Fruit fly (Drosophila melanogaster): ENCODE results near the gene nej.

Gene nej

dm6 chrX:9652006-9652405 lies 34.9 kb downstream of the nej start (continued):
- TF ChIP-seq eg (GFP tag; IDR thresholded peaks at IDR 0.05) = peak; percentile 54; the same call in 1 of the 3 replicates
- TF ChIP-seq CG11762 (GFP tag; optimal IDR thresholded peaks at IDR 0.05; ENCODE audit: insufficient read depth) = no peak
- TF ChIP-seq Smox (GFP tag; optimal IDR thresholded peaks at IDR 0.05) = peak; percentile 18
- no peak for TF ChIP-seq Hr38 (GFP tag; optimal IDR thresholded peaks at IDR 0.05)
- TF ChIP-seq CG32006 (GFP tag; optimal IDR thresholded peaks at IDR 0.05) = peak; percentile 58
- TF ChIP-seq Eip78C (GFP tag) = peak; percentile 71
- peak; percentile 11 for TF ChIP-seq CG11902 (GFP tag; optimal IDR thresholded peaks at IDR 0.05)
- TF ChIP-seq Blimp-1 (GFP tag; optimal IDR thresholded peaks at IDR 0.05) = no peak
- TF ChIP-seq vri (GFP tag; optimal IDR thresholded peaks at IDR 0.05) = no peak
- no peak for TF ChIP-seq fd85E (GFP tag; optimal IDR thresholded peaks at IDR 0.05)
- peak; percentile 27 for TF ChIP-seq CG31627 (GFP tag; optimal IDR thresholded peaks at IDR 0.05)
- TF ChIP-seq Lpt (GFP tag; optimal IDR thresholded peaks at IDR 0.05) = no peak
- TF ChIP-seq CG10631 (GFP tag; optimal IDR thresholded peaks at IDR 0.05) = no peak
- TF ChIP-seq Hr4 (GFP tag; optimal IDR thresholded peaks at IDR 0.05) = peak; percentile 24
- TF ChIP-seq CG6808 (GFP tag; optimal IDR thresholded peaks at IDR 0.05) = peak; percentile 52
- peak; percentile 3 for TF ChIP-seq CG8632 (GFP tag; optimal IDR thresholded peaks at IDR 0.05)
- TF ChIP-seq achi (GFP tag; optimal IDR thresholded peaks at IDR 0.05) = peak; percentile 23
- peak; percentile 76 for TF ChIP-seq svp (GFP tag)
- TF ChIP-seq topi (GFP tag; optimal IDR thresholded peaks at IDR 0.05) = peak; percentile 1
- peak; percentile 29 for TF ChIP-seq CG6276 (GFP tag; optimal IDR thresholded peaks at IDR 0.05)
- no peak for TF ChIP-seq CG8319 (GFP tag; optimal IDR thresholded peaks at IDR 0.05)
- peak; percentile 49 for TF ChIP-seq CG3919 (GFP tag; optimal IDR thresholded peaks at IDR 0.05)
- TF ChIP-seq CG6854 (GFP tag; optimal IDR thresholded peaks at IDR 0.05) = no peak
- TF ChIP-seq spab (GFP tag; optimal IDR thresholded peaks at IDR 0.05) = peak; percentile 4
- TF ChIP-seq CG6163 (GFP tag; IDR thresholded peaks at IDR 0.05) = peak; percentile 68
- TF ChIP-seq CG15336 (GFP tag; IDR thresholded peaks at IDR 0.05) = peak; percentile 18; the same call in 1 of the 2 replicates
- TF ChIP-seq fd59A (GFP tag; optimal IDR thresholded peaks at IDR 0.05) = peak; percentile 40
- TF ChIP-seq Eip93F (GFP tag; optimal IDR thresholded peaks at IDR 0.05) = no peak
- no peak for TF ChIP-seq fkh (GFP tag; optimal IDR thresholded peaks at IDR 0.05)
- peak; percentile 10 for TF ChIP-seq cyc (GFP tag; optimal IDR thresholded peaks at IDR 0.05)
- TF ChIP-seq CG11294 (GFP tag; IDR thresholded peaks at IDR 0.05) = no peak
- TF ChIP-seq CG6792 (GFP tag; optimal IDR thresholded peaks at IDR 0.05) = peak; percentile 21
- peak; percentile 2 for TF ChIP-seq lz (GFP tag; optimal IDR thresholded peaks at IDR 0.05)
- no peak for TF ChIP-seq Sox14 (GFP tag; optimal IDR thresholded peaks at IDR 0.05)
- peak; percentile 33 for TF ChIP-seq Ets96B (tag; optimal IDR thresholded peaks at IDR 0.05)
- TF ChIP-seq Gug (GFP tag; IDR thresholded peaks at IDR 0.05) = no peak

dm6 chrX:9650757-9651594 lies 35.9 kb downstream of the nej start:
- peak; percentile 97 for TF ChIP-seq CG9139 (GFP tag; optimal IDR thresholded peaks at IDR 0.05)
- TF ChIP-seq Smox (GFP tag; optimal IDR thresholded peaks at IDR 0.05) = peak; percentile 96
- peak; percentile 98 for TF ChIP-seq CG1621 (tag; optimal IDR thresholded peaks at IDR 0.05)
- peak; percentile 96 for TF ChIP-seq vri (GFP tag; optimal IDR thresholded peaks at IDR 0.05)
- TF ChIP-seq pdm3 (GFP tag; optimal IDR thresholded peaks at IDR 0.05) = peak; percentile 98
- TF ChIP-seq CG6163 (GFP tag; IDR thresholded peaks at IDR 0.05) = peak; percentile 99
- peak; percentile 98 for TF ChIP-seq achi (GFP tag; optimal IDR thresholded peaks at IDR 0.05)
- TF ChIP-seq Ets21C (GFP tag; optimal IDR thresholded peaks at IDR 0.05) = peak; percentile 95
- peak; percentile 94 for TF ChIP-seq Eip93F (GFP tag; optimal IDR thresholded peaks at IDR 0.05)
- peak; percentile 98 for TF ChIP-seq spab (GFP tag; optimal IDR thresholded peaks at IDR 0.05)
- peak; percentile 99 for TF ChIP-seq CG3919 (GFP tag; optimal IDR thresholded peaks at IDR 0.05)
- peak; percentile 99 for TF ChIP-seq topi (GFP tag; optimal IDR thresholded peaks at IDR 0.05)
- peak; percentile 97 for TF ChIP-seq CG4318 (GFP tag; optimal IDR thresholded peaks at IDR 0.05)
- peak; percentile 94 to 97 for TF ChIP-seq salr (GFP tag; optimal IDR thresholded peaks at IDR 0.05)
- TF ChIP-seq Hr4 (GFP tag; optimal IDR thresholded peaks at IDR 0.05) = peak; percentile 95
- peak; percentile 98 for TF ChIP-seq Met (GFP tag; optimal IDR thresholded peaks at IDR 0.05)
- peak; percentile 96 for TF ChIP-seq CG6854 (GFP tag; optimal IDR thresholded peaks at IDR 0.05)
- TF ChIP-seq esn (GFP tag; optimal IDR thresholded peaks at IDR 0.05) = peak; percentile 97
- peak; percentile 96 for TF ChIP-seq dac (GFP tag; optimal IDR thresholded peaks at IDR 0.05)
- TF ChIP-seq Sox15 (GFP tag; optimal IDR thresholded peaks at IDR 0.05) = peak; percentile 95
- peak; percentile 97 for TF ChIP-seq Sox102F (GFP tag; optimal IDR thresholded peaks at IDR 0.05)
- TF ChIP-seq CG10631 (GFP tag; optimal IDR thresholded peaks at IDR 0.05) = peak; percentile 98
- TF ChIP-seq CG6808 (GFP tag; optimal IDR thresholded peaks at IDR 0.05) = peak; percentile 98
- TF ChIP-seq Blimp-1 (GFP tag; optimal IDR thresholded peaks at IDR 0.05) = peak; percentile 87
- TF ChIP-seq svp (GFP tag) = peak; percentile 99
- TF ChIP-seq CG11762 (GFP tag; optimal IDR thresholded peaks at IDR 0.05; ENCODE audit: insufficient read depth) = peak; percentile 98
- TF ChIP-seq CG31627 (GFP tag; optimal IDR thresholded peaks at IDR 0.05) = peak; percentile 96
- peak; percentile 98 for TF ChIP-seq fd59A (GFP tag; optimal IDR thresholded peaks at IDR 0.05)
- TF ChIP-seq CG6276 (GFP tag; optimal IDR thresholded peaks at IDR 0.05) = peak; percentile 96

Measured in whole organism, prepupa.